Fruit fly (Drosophila melanogaster): ENCODE measurements around the gene CG14957.

- TF ChIP-seq insv (optimal IDR thresholded peaks at IDR 0.05) (no peak), Sin3A (optimal IDR thresholded peaks at IDR 0.05) (no peak), psq (optimal IDR thresholded peaks at IDR 0.05) (no peak), ttk (optimal IDR thresholded peaks at IDR 0.05) (no peak)
These were observed 22.0 kb upstream of the CG14957 start for dm6 chr3L:3165399-3165798.
